Worm (Caenorhabditis elegans) whole organism, young adult: Measurements from ENCODE around the gene T07A9.14.

ENCODE experiments used
- B0261.1 ChIP-seq: sonication (generic microtip); optimal IDR thresholded peaks from 2 replicates; lab custom pipeline; 2016; ENCODE audit warnings: mild to moderate bottlenecking, missing genetic modification characterization, moderate library complexity, missing compliant biosample characterization
- B0336.3 ChIP-seq: fragments of 200-800 bp; sonication (Bioruptor generic); IDR thresholded peaks from 2 replicates; pipeline ENCODE4 v1.3.6; 2022; ENCODE audit warnings: missing genetic modification characterization, missing compliant biosample characterization
- D2030.7 ChIP-seq: fragments of 200-800 bp; sonication (Bioruptor generic); IDR thresholded peaks from 2 replicates; pipeline ENCODE4 v1.3.6; 2022; ENCODE audit warnings: missing genetic modification reagents, missing genetic modification characterization, missing compliant biosample characterization
- F10E7.11 ChIP-seq: sonication (generic microtip); optimal IDR thresholded peaks from 2 replicates; lab custom pipeline; 2017; ENCODE audit warnings: mild to moderate bottlenecking, missing genetic modification characterization, moderate library complexity, missing compliant biosample characterization
- F22D6.2 ChIP-seq: sonication (generic microtip); optimal IDR thresholded peaks from 2 replicates; lab custom pipeline; 2016; ENCODE audit warnings: mild to moderate bottlenecking, missing genetic modification characterization, missing compliant biosample characterization
- F49E8.2 ChIP-seq: sonication (generic microtip); optimal IDR thresholded peaks from 3 replicates; lab custom pipeline; 2017; ENCODE audit warnings: missing genetic modification characterization, mild to moderate bottlenecking, missing compliant biosample characterization, antibody characterized with exemption, moderate library complexity; ENCODE audit not compliant: insufficient read depth
- F57C9.4 ChIP-seq: sonication (generic microtip); optimal IDR thresholded peaks from 2 replicates; lab custom pipeline; 2017; ENCODE audit warnings: mild to moderate bottlenecking, missing genetic modification characterization, missing compliant biosample characterization
- Y53G8AR.9 ChIP-seq: fragments of 200-800 bp; sonication (Bioruptor generic); conservative IDR thresholded peaks from 2 replicates; pipeline ENCODE4 v1.3.6; 2022; ENCODE audit warnings: missing genetic modification reagents, missing genetic modification characterization, missing compliant biosample characterization
- Y56A3A.18 ChIP-seq: fragments of 200-800 bp; sonication (Bioruptor generic); IDR thresholded peaks from 2 replicates; pipeline ENCODE4 v1.3.6; 2022; ENCODE audit warnings: missing genetic modification reagents, missing genetic modification characterization, missing compliant biosample characterization
- Y67H2A.10 ChIP-seq: fragments of 200-800 bp; sonication (Bioruptor generic); conservative IDR thresholded peaks from 2 replicates; pipeline ENCODE4 v1.3.6; 2022; ENCODE audit warnings: missing genetic modification reagents, missing genetic modification characterization, missing compliant biosample characterization
- akir-1 ChIP-seq: fragments of 200-800 bp; sonication (Bioruptor generic); optimal IDR thresholded peaks from 2 replicates; lab custom pipeline; 2018; ENCODE audit warnings: mild to moderate bottlenecking, missing genetic modification characterization, moderate library complexity, missing compliant biosample characterization
- ama-1 ChIP-seq, 3 experiments: fragments of 150-350 bp in 1 of 3; sonication (generic microtip) in 2 of 3; optimal IDR thresholded peaks; 2 replicates each; lab custom pipeline; 2014 to 2018; ENCODE audit warnings: missing biosample characterization in 2 of 3, missing genetic modification characterization in 2 of 3, missing genetic modification reagents in 2 of 3
- atf-7 ChIP-seq: sonication (generic microtip); optimal IDR thresholded peaks from 2 replicates; lab custom pipeline; 2017; ENCODE audit warnings: mild to moderate bottlenecking, missing genetic modification characterization, missing compliant biosample characterization
- attf-5 ChIP-seq: fragments of 200-800 bp; sonication (Bioruptor generic); optimal IDR thresholded peaks from 2 replicates; lab custom pipeline; 2018; ENCODE audit warnings: mild to moderate bottlenecking, missing genetic modification characterization, missing compliant biosample characterization
- attf-6 ChIP-seq: fragments of 200-800 bp; sonication (Bioruptor generic); IDR thresholded peaks from 2 replicates; pipeline ENCODE4 v1.3.6; 2022; ENCODE audit warnings: missing genetic modification reagents, missing genetic modification characterization, missing compliant biosample characterization
- bed-2 ChIP-seq: fragments of 200-800 bp; sonication (Bioruptor generic); IDR thresholded peaks from 2 replicates; pipeline ENCODE4 v1.3.6; 2022; ENCODE audit warnings: missing genetic modification reagents, missing genetic modification characterization, missing compliant biosample characterization
- cebp-2 ChIP-seq: fragments of 200-800 bp; sonication (Bioruptor generic); IDR thresholded peaks from 2 replicates; pipeline ENCODE4 v1.3.6; 2022; ENCODE audit warnings: missing genetic modification characterization, missing compliant biosample characterization
- ceh-100 ChIP-seq: fragments of 200-800 bp; sonication (Bioruptor generic); IDR thresholded peaks from 2 replicates; pipeline ENCODE4 v1.3.6; 2022; ENCODE audit warnings: missing genetic modification reagents, missing genetic modification characterization, missing compliant biosample characterization
- ceh-27 ChIP-seq: fragments of 200-800 bp; sonication (Bioruptor generic); optimal IDR thresholded peaks from 2 replicates; lab custom pipeline; 2018; ENCODE audit warnings: mild to moderate bottlenecking, missing genetic modification characterization, moderate library complexity, missing compliant biosample characterization
- ceh-58 ChIP-seq: fragments of 200-800 bp; sonication (Bioruptor generic); IDR thresholded peaks from 2 replicates; pipeline ENCODE4 v1.3.6; 2022; ENCODE audit warnings: missing genetic modification characterization, missing compliant biosample characterization
- chd-7 ChIP-seq: sonication (generic microtip); optimal IDR thresholded peaks from 2 replicates; lab custom pipeline; 2016; ENCODE audit warnings: mild to moderate bottlenecking, missing genetic modification characterization, moderate library complexity, missing compliant biosample characterization
- dpff-1 ChIP-seq: sonication (generic microtip); optimal IDR thresholded peaks from 2 replicates; lab custom pipeline; 2017; ENCODE audit warnings: mild to moderate bottlenecking, missing genetic modification characterization, missing compliant biosample characterization
- egrh-3 ChIP-seq: fragments of 200-800 bp; sonication (Bioruptor generic); IDR thresholded peaks from 2 replicates; pipeline ENCODE4 v1.3.6; 2022; ENCODE audit warnings: missing genetic modification reagents, missing genetic modification characterization, missing compliant biosample characterization
- gei-17 ChIP-seq: fragments of 200-800 bp; sonication (Bioruptor generic); optimal IDR thresholded peaks from 2 replicates; lab custom pipeline; 2018; ENCODE audit warnings: mild to moderate bottlenecking, missing genetic modification characterization, missing compliant biosample characterization
- him-1 ChIP-seq: sonication (generic microtip); optimal IDR thresholded peaks from 2 replicates; lab custom pipeline; 2016; ENCODE audit warnings: missing genotype, missing genetic modification reagents, missing genetic modification characterization, missing compliant biosample characterization
- hmg-20 ChIP-seq: fragments of 200-800 bp; sonication (Bioruptor generic); IDR thresholded peaks from 2 replicates; pipeline ENCODE4 v1.3.6; 2022; ENCODE audit warnings: missing genetic modification reagents, missing genetic modification characterization, missing compliant biosample characterization
- hrde-1 ChIP-seq: sonication (generic microtip); optimal IDR thresholded peaks from 2 replicates; lab custom pipeline; 2016; ENCODE audit warnings: missing genetic modification characterization, mild to moderate bottlenecking, missing compliant biosample characterization, moderate library complexity, missing genotype, missing genetic modification reagents, borderline replicate concordance
- let-526 ChIP-seq: fragments of 200-800 bp; sonication (Bioruptor generic); IDR thresholded peaks from 2 replicates; pipeline ENCODE4 v1.3.6; 2022; ENCODE audit warnings: missing genetic modification reagents, missing genetic modification characterization, missing compliant biosample characterization
- lin-35 ChIP-seq, 3 experiments: fragments of 150-350 bp in 2 of 3; sonication (generic microtip) in 1 of 3; optimal IDR thresholded peaks; 2 replicates each; lab custom pipeline; 2014 to 2018; ENCODE audit warnings: missing biosample characterization in 3 of 3, missing genetic modification characterization in 3 of 3, missing genetic modification reagents in 3 of 3
- madf-3 ChIP-seq: fragments of 200-800 bp; sonication (Bioruptor generic); IDR thresholded peaks from 2 replicates; pipeline ENCODE4 v1.3.6; 2022; ENCODE audit warnings: missing genetic modification reagents, missing genetic modification characterization, missing compliant biosample characterization
- nfya-2 ChIP-seq: fragments of 200-800 bp; sonication (Bioruptor generic); IDR thresholded peaks from 2 replicates; pipeline ENCODE4 v1.3.6; 2022; ENCODE audit warnings: missing genetic modification reagents, missing genetic modification characterization, missing compliant biosample characterization
- nhr-120 ChIP-seq: fragments of 200-800 bp; sonication (Bioruptor generic); IDR thresholded peaks from 2 replicates; pipeline ENCODE4 v1.3.6; 2022; ENCODE audit warnings: missing genetic modification characterization, missing compliant biosample characterization
- pha-4 ChIP-seq: fragments of 150-350 bp; sonication (generic microtip); optimal IDR thresholded peaks from 2 replicates; lab custom pipeline; 2014; ENCODE audit warnings: missing biosample characterization, missing genetic modification reagents, missing genetic modification characterization
- rcor-1 ChIP-seq: fragments of 200-800 bp; sonication (Bioruptor generic); IDR thresholded peaks from 2 replicates; pipeline ENCODE4 v1.3.6; 2022; ENCODE audit warnings: missing genetic modification reagents, missing genetic modification characterization, missing compliant biosample characterization
- snpc-1.1 ChIP-seq: sonication (generic microtip); optimal IDR thresholded peaks from 2 replicates; lab custom pipeline; 2017; ENCODE audit warnings: missing genetic modification characterization, mild to moderate bottlenecking, missing compliant biosample characterization, antibody characterized with exemption, moderate library complexity, missing genotype, missing genetic modification reagents; ENCODE audit not compliant: insufficient read depth
- snpc-1.3 ChIP-seq: sonication (generic microtip); optimal IDR thresholded peaks from 2 replicates; lab custom pipeline; 2017; ENCODE audit warnings: missing genetic modification characterization, mild to moderate bottlenecking, missing compliant biosample characterization, antibody characterized with exemption, moderate library complexity, missing genotype, missing genetic modification reagents; ENCODE audit not compliant: insufficient read depth
- tlf-1 ChIP-seq: fragments of 200-800 bp; sonication (Bioruptor generic); optimal IDR thresholded peaks from 2 replicates; lab custom pipeline; 2018; ENCODE audit warnings: mild to moderate bottlenecking, missing genetic modification characterization, missing compliant biosample characterization
- zfh-2 ChIP-seq: fragments of 200-800 bp; sonication (Bioruptor generic); conservative IDR thresholded peaks from 2 replicates; pipeline ENCODE4 v1.3.6; 2022; ENCODE audit warnings: missing genetic modification reagents, missing genetic modification characterization, missing compliant biosample characterization
- ztf-22 ChIP-seq: fragments of 200-800 bp; sonication (Bioruptor generic); optimal IDR thresholded peaks from 2 replicates; lab custom pipeline; 2018; ENCODE audit warnings: mild to moderate bottlenecking, missing genetic modification characterization, moderate library complexity, missing compliant biosample characterization
- ztf-28 ChIP-seq: fragments of 200-800 bp; sonication (Bioruptor generic); IDR thresholded peaks from 2 replicates; pipeline ENCODE4 v1.3.6; 2022; ENCODE audit warnings: missing genetic modification reagents, missing genetic modification characterization, missing compliant biosample characterization
- ztf-6 ChIP-seq: fragments of 200-800 bp; sonication (Bioruptor generic); IDR thresholded peaks from 2 replicates; pipeline ENCODE4 v1.3.6; 2022; ENCODE audit warnings: missing genetic modification reagents, missing genetic modification characterization, missing compliant biosample characterization

Gene T07A9.14

DNA sequence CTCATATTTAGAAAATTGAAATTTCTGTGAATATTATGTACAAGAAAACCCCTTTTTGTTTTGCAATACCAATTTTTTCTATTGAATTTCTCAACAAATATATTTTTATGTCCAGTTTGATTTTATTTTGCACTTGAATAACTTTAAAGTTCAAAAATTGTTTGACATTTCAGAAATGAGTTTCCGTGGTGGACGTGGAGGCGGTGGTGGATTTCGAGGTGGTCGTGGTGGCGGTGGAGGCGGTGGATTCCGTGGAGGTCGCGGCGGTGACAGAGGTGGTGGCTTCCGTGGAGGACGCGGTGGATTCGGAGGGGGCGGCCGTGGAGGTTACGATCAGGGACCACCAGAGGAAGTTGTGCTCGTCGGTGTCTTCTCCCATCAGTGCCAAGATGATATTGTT lies 39.5 kb downstream of the T07A9.14 start, which contains the start of gene garr-1:
Gene garr-1, plus strand, starts transcription at position 174 of the 400 bp plus-strand sequence.
- TF ChIP-seq F49E8.2 (tag; lab: Kevin White, UChicago) (no peak), egrh-3 (GFP tag; lab: Robert Waterston, UW) (peak; percentile 68; the same call in 1 of the 2 replicates)
- TF ChIP-seq, all 124 proteins: peak for 1

ce11 chrIV:426597-426996 lies 40.1 kb downstream of the T07A9.14 start:
- TF ChIP-seq zfh-2 (GFP tag; lab: Robert Waterston, UW): peak; percentile 81
- TF ChIP-seq ceh-27 (GFP tag; lab: Kevin White, UChicago): no peak
- no peak for TF ChIP-seq ztf-6 (GFP tag; lab: Robert Waterston, UW)
- TF ChIP-seq let-526 (GFP tag; lab: Robert Waterston, UW): no peak
- peak; percentile 95 for TF ChIP-seq egrh-3 (GFP tag; lab: Robert Waterston, UW)
- no peak for TF ChIP-seq Y67H2A.10
- TF ChIP-seq bed-2 (GFP tag; lab: Robert Waterston, UW): no peak

- TF ChIP-seq rcor-1 (GFP tag; lab: Robert Waterston, UW) (peak; percentile 68), D2030.7 (GFP tag; lab: Robert Waterston, UW) (no peak), B0261.1 (no peak), snpc-1.3 (peak; percentile 16), gei-17 (GFP tag; lab: Kevin White, UChicago) (no peak), ceh-58 (GFP tag; lab: Robert Waterston, UW) (0 out of 2 replicates have a peak, but pooled peaks have one; percentile 66), pha-4 (tag; lab: Kevin White, UChicago) (no peak), F10E7.11 (tag; lab: Kevin White, UChicago) (no peak), attf-6 (GFP tag; lab: Robert Waterston, UW) (0 out of 2 replicates have a peak, but pooled peaks have one; percentile 53), F22D6.2 (no peak), Y67H2A.10 (no peak), snpc-1.1 (tag; lab: Kevin White, UChicago) (peak; percentile 67), B0336.3 (no peak), tlf-1 (peak; percentile 50), ama-1 (optimal IDR thresholded peaks at IDR 0.05; lab: Kevin White, UChicago) (no peak), ama-1 (GFP tag; optimal IDR thresholded peaks at IDR 0.05; lab: Kevin White, UChicago) (peak; percentile 34 to 83), ztf-28 (GFP tag; lab: Robert Waterston, UW) (no peak), F57C9.4 (tag; lab: Kevin White, UChicago) (peak; percentile 16), nhr-120 (GFP tag; lab: Robert Waterston, UW) (no peak), atf-7 (tag; lab: Kevin White, UChicago) (peak; percentile 17), ztf-22 (no peak), him-1 (no peak), dpff-1 (tag; lab: Kevin White, UChicago) (peak; percentile 61), attf-5 (GFP tag; lab: Kevin White, UChicago) (no peak), Y56A3A.18 (GFP tag; lab: Robert Waterston, UW) (no peak), hrde-1 (tag; lab: Kevin White, UChicago) (peak; percentile 77), hmg-20 (GFP tag; lab: Robert Waterston, UW) (no peak), nfya-2 (GFP tag; lab: Robert Waterston, UW) (peak; percentile 59; the same call in 1 of the 2 replicates), madf-3 (GFP tag; lab: Robert Waterston, UW) (peak; percentile 66; the same call in 1 of the 2 replicates), lin-35 (GFP tag; optimal IDR thresholded peaks at IDR 0.05; lab: Kevin White, UChicago) (no peak), cebp-2 (GFP tag; lab: Robert Waterston, UW) (0 out of 2 replicates have a peak, but pooled peaks have one; percentile 36), ceh-100 (GFP tag; lab: Robert Waterston, UW) (no peak), akir-1 (GFP tag; lab: Kevin White, UChicago) (no peak), bed-2 (GFP tag; lab: Robert Waterston, UW) (no peak), Y53G8AR.9 (GFP tag; lab: Robert Waterston, UW) (peak; percentile 39), chd-7 (tag; lab: Kevin White, UChicago) (peak; percentile 33)
Observed at ce11 chrIV:427100-427908, 40.8 kb downstream of the T07A9.14 start.
